Worm (Caenorhabditis elegans): ENCODE data around the gene cls-1.

- TF ChIP-seq skn-1 (tag; optimal IDR thresholded peaks at IDR 0.05) = no peak
- TF ChIP-seq unc-39 (tag; optimal IDR thresholded peaks at IDR 0.05) = no peak
Observed at ce11 chrIII:7521163-7521562, 13.2 kb downstream of the cls-1 start, which contains the start of gene lig-4.
